Fruit fly (Drosophila melanogaster): ENCODE results near the gene CG15247.

CG15247 gene

DNA sequence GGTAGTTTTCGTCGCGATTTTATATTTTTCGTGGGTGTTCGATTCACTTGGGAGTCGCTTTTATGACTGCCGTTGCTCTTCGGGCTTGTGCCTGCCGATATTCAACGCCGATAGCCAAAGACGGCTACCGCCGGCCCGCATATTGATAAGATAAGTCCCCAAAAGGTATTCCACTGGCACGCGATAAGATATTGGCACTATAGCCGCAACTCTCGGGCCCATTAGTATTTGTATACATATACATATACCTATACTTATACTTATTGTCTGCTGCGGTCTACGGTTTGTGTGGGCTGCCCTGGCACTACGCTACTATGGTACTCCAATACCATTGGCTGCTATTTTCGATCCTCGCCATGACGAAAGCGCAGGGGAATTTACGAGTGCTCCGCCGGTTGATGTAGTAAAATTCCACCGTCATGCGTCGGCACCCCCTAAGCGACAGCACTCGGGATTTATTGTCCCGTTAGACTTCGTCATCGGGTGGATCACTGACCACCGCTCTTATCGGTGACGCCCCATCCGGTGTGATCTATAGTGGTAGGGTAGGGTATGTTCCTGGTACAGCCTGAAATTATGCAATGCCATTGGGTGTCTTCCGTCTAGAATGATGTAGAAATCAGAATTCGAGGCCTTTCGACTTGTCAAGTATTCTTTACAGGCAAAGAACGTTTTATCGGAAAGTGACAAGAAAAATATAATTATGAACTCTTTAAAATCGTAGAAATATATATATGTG, 7.8 kb downstream of the CG15247 start, which contains the start of gene CG45060:
Gene CG45060, minus strand, starts transcription at position 59 of the 739 bp plus-strand sequence.
- peak; percentile 21 for TF ChIP-seq noc (tag; optimal IDR thresholded peaks at IDR 0.05)

DNA sequence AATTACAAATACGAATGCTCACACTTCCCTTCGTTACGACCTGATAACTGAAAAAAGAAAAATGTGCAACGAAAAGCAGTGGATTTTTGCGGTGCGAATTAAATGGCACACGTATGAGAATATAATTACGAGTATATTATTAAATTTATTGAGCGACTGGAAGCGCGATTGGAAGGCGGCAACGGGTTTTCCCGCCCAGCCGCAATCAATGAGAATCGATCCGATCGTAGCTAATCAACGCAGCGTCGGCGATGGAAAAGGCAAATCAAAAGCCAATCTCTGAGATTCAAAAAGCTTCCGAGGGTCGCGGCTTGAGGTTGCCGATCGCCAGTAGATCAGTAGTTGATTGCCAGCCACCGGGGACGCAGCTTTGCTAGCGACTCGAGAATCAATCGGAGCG, 11.6 kb downstream of the CG15247 start, which contains the start of gene Ser7:
Gene Ser7, plus strand, starts transcription at position 352 of the 400 bp plus-strand sequence.
- TF ChIP-seq noc (tag; optimal IDR thresholded peaks at IDR 0.05), result no peak

DNA sequence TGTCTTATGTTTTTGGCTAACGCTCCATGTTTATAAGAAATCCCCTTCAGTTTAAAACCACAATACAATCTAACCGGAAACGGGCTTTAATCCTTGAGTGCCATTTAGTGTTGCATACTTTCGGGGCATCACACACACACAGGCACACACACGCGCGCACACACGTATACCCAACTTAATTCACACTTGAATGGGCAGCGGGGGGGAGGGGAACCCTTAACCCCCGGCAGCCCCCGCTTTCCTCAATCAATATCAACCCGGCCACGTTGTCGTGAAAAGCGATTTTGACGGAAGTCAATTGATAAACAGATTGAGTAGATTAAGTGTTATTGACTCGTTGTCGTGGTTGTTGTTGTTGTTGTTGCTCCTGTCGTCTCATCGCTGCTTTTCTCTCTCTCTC, 28.9 kb downstream of the CG15247 start:
- no peak for TF ChIP-seq noc (tag; optimal IDR thresholded peaks at IDR 0.05)

DNA sequence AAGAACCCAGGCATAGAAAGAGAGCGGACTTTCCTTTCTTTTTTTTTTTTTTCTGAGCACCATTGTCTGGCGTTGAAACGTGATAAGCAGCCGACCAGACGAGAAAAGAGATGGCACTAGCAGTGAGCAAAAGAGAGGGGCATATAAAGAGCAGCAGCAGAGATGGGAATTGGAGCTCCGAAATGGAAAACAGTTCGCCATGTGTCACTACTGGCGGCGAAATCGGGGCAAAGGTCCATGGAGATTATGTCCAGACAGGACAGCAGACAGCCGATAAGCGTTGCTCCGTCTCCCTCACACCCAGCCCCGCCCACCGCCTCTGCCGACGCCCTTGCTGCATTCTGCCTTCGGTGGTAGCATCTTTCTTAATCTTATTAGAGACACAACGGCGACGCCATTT, 43.4 kb downstream of the CG15247 start:
- no peak for TF ChIP-seq noc (tag; optimal IDR thresholded peaks at IDR 0.05)

DNA sequence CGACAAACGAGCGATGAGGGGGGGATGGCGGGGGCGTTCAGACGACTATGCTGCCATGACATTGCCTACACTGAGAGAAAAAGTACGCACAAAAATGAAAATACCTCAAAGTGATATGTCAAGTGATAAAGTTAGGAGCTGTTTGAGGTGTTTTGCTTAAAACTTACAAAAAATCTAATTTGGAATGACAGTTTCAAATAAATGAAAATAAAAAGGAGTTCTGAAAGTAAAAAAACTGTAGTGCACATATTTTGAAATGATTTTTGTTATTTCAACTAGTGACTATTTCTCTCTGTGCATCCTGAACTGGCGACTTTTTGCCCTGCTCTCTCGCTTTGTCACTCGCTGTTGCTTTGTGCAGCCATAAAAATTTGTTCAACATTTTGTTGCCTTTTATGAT, 46.6 kb downstream of the CG15247 start:
- no peak for TF ChIP-seq noc (tag; optimal IDR thresholded peaks at IDR 0.05)
